Worm (Caenorhabditis elegans) whole organism, midembryonic: ENCODE measurements around the gene ipla-5.

Experiments used
- T22C8.4 ChIP-seq: fragments of 200-800 bp; sonication (Bioruptor generic); IDR thresholded peaks from 2 replicates; pipeline ENCODE4 v1.3.6; 2022; ENCODE audit warnings: missing genetic modification characterization, missing compliant biosample characterization
- cog-1 ChIP-seq: sonication (generic microtip); optimal IDR thresholded peaks from 2 replicates; lab custom pipeline; 2016; ENCODE audit warnings: missing genetic modification characterization, missing compliant biosample characterization
- flt-1 ChIP-seq: fragments of 200-800 bp; sonication (Bioruptor generic); IDR thresholded peaks from 2 replicates; pipeline ENCODE4 v1.3.6; 2022; ENCODE audit warnings: missing genetic modification characterization, missing compliant biosample characterization
- klf-2 ChIP-seq: fragments of 200-800 bp; sonication (Bioruptor generic); conservative IDR thresholded peaks from 2 replicates; pipeline ENCODE4 v1.3.6; 2022; ENCODE audit warnings: missing genetic modification reagents, missing genetic modification characterization, missing compliant biosample characterization
- med-1 ChIP-seq: sonication (generic microtip); optimal IDR thresholded peaks from 2 replicates; lab custom pipeline; 2017; ENCODE audit warnings: missing genetic modification characterization, mild to moderate bottlenecking, missing compliant biosample characterization, antibody characterized with exemption, missing genetic modification reagents; ENCODE audit not compliant: insufficient read depth
- ref-1 ChIP-seq: fragments of 200-800 bp; sonication (Bioruptor generic); conservative IDR thresholded peaks from 2 replicates; pipeline ENCODE4 v1.3.6; 2022; ENCODE audit warnings: missing genetic modification reagents, missing genetic modification characterization, missing compliant biosample characterization
- tab-1 ChIP-seq: fragments of 200-800 bp; sonication (Bioruptor generic); IDR thresholded peaks from 2 replicates; pipeline ENCODE4 v1.3.6; 2022; ENCODE audit warnings: missing genetic modification characterization, missing compliant biosample characterization
- ztf-23 ChIP-seq: fragments of 200-800 bp; sonication (Bioruptor generic); IDR thresholded peaks from 2 replicates; pipeline ENCODE4 v1.3.6; 2022; ENCODE audit warnings: missing genetic modification reagents, missing genetic modification characterization, missing compliant biosample characterization

- TF ChIP-seq flt-1 (GFP tag; lab: Robert Waterston, UW) (no peak), T22C8.4 (GFP tag; lab: Robert Waterston, UW) (no peak), tab-1 (GFP tag; lab: Robert Waterston, UW) (no peak), ref-1 (GFP tag; lab: Robert Waterston, UW) (no peak), ztf-23 (GFP tag; lab: Robert Waterston, UW) (no peak), med-1 (GFP tag; lab: Kevin White, UChicago) (no peak), cog-1 (tag; lab: Kevin White, UChicago) (no peak), klf-2 (GFP tag; lab: Robert Waterston, UW) (no peak)
These were observed 33.9 kb downstream of the ipla-5 start for ce11 chrIV:8748967-8749366.
